Worm (Caenorhabditis elegans) whole organism, mixed stage, embryonic: ENCODE measurements around the gene lab-2.

ENCODE experiments used
- M03D4.4 ChIP-seq: sonication (generic microtip); optimal IDR thresholded peaks from 2 replicates; lab custom pipeline; 2017; ENCODE audit warnings: mild to moderate bottlenecking, missing genetic modification characterization, missing compliant biosample characterization
- bed-3 ChIP-seq: fragments of 200-800 bp; sonication (Bioruptor generic); optimal IDR thresholded peaks from 3 replicates; lab custom pipeline; 2018; ENCODE audit warnings: mild to moderate bottlenecking, missing genetic modification characterization, moderate library complexity, missing compliant biosample characterization
- blmp-1 ChIP-seq: fragments of 150-350 bp; optimal IDR thresholded peaks from 2 replicates; lab custom pipeline; 2014; ENCODE audit warnings: missing biosample characterization, missing genetic modification characterization
- ceh-43 ChIP-seq: fragments of 200-800 bp; sonication (Bioruptor generic); optimal IDR thresholded peaks from 2 replicates; lab custom pipeline; 2018; ENCODE audit warnings: mild to moderate bottlenecking, missing genetic modification characterization, moderate library complexity, missing compliant biosample characterization
- ceh-83 ChIP-seq: fragments of 200-800 bp; sonication (Bioruptor generic); optimal IDR thresholded peaks from 2 replicates; lab custom pipeline; 2018; ENCODE audit warnings: mild to moderate bottlenecking, missing genetic modification characterization, missing compliant biosample characterization
- cnd-1 ChIP-seq: fragments of 200-800 bp; sonication (Bioruptor generic); optimal IDR thresholded peaks from 2 replicates; lab custom pipeline; 2018; ENCODE audit warnings: mild to moderate bottlenecking, missing genetic modification characterization, missing compliant biosample characterization
- drap-1 ChIP-seq: fragments of 200-800 bp; sonication (Bioruptor generic); optimal IDR thresholded peaks from 3 replicates; lab custom pipeline; 2018; ENCODE audit warnings: mild to moderate bottlenecking, missing genetic modification characterization, missing compliant biosample characterization
- elt-3 ChIP-seq: fragments of 150-350 bp; optimal IDR thresholded peaks from 2 replicates; lab custom pipeline; 2014; ENCODE audit warnings: missing biosample characterization, missing genetic modification characterization
- flh-1 ChIP-seq: fragments of 200-800 bp; sonication (Bioruptor generic); optimal IDR thresholded peaks from 2 replicates; lab custom pipeline; 2018; ENCODE audit warnings: mild to moderate bottlenecking, missing genetic modification characterization, moderate library complexity, missing compliant biosample characterization
- ham-2 ChIP-seq: fragments of 200-800 bp; sonication (Bioruptor generic); optimal IDR thresholded peaks from 2 replicates; lab custom pipeline; 2018; ENCODE audit warnings: mild to moderate bottlenecking, missing genetic modification characterization, missing compliant biosample characterization
- hlh-1 ChIP-seq: fragments of 150-350 bp; optimal IDR thresholded peaks from 2 replicates; lab custom pipeline; 2014; ENCODE audit warnings: missing biosample characterization, missing genetic modification reagents, missing genetic modification characterization
- lin-13 ChIP-seq: fragments of 150-350 bp; optimal IDR thresholded peaks from 2 replicates; lab custom pipeline; 2014; ENCODE audit warnings: missing biosample characterization, missing genetic modification characterization
- lsy-2 ChIP-seq: fragments of 150-350 bp; optimal IDR thresholded peaks from 2 replicates; lab custom pipeline; 2014; ENCODE audit warnings: missing biosample characterization, missing genetic modification characterization
- mab-5 ChIP-seq: fragments of 150-350 bp; optimal IDR thresholded peaks from 2 replicates; lab custom pipeline; 2014; ENCODE audit warnings: missing biosample characterization, missing genetic modification characterization
- mep-1 ChIP-seq: fragments of 150-350 bp; optimal IDR thresholded peaks from 2 replicates; lab custom pipeline; 2017; ENCODE audit warnings: missing biosample characterization, missing genetic modification reagents, missing genetic modification characterization, inconsistent platforms
- nhr-2 ChIP-seq: fragments of 150-350 bp; optimal IDR thresholded peaks from 2 replicates; lab custom pipeline; 2014; ENCODE audit warnings: missing biosample characterization, missing genetic modification characterization
- nhr-237 ChIP-seq: fragments of 150-350 bp; optimal IDR thresholded peaks from 2 replicates; lab custom pipeline; 2014; ENCODE audit warnings: missing biosample characterization, missing genetic modification characterization
- nhr-76 ChIP-seq: sonication (generic microtip); optimal IDR thresholded peaks from 2 replicates; lab custom pipeline; 2017; ENCODE audit warnings: missing biosample characterization, missing genetic modification characterization
- pha-4 ChIP-seq: fragments of 150-350 bp; optimal IDR thresholded peaks from 2 replicates; lab custom pipeline; 2018; ENCODE audit warnings: missing biosample characterization, missing genetic modification reagents, missing genetic modification characterization
- sem-2 ChIP-seq: fragments of 200-800 bp; sonication (Bioruptor generic); optimal IDR thresholded peaks from 2 replicates; lab custom pipeline; 2018; ENCODE audit warnings: mild to moderate bottlenecking, missing genetic modification characterization, missing compliant biosample characterization
- snpc-4 ChIP-seq: fragments of 150-350 bp; optimal IDR thresholded peaks from 2 replicates; lab custom pipeline; 2014; ENCODE audit warnings: missing biosample characterization, missing genetic modification characterization
- tbx-8 ChIP-seq: fragments of 200-800 bp; sonication (Bioruptor generic); optimal IDR thresholded peaks from 2 replicates; lab custom pipeline; 2018; ENCODE audit warnings: mild to moderate bottlenecking, missing genetic modification characterization, moderate library complexity, missing compliant biosample characterization
- unc-120 ChIP-seq: sonication (generic microtip); optimal IDR thresholded peaks from 2 replicates; lab custom pipeline; 2017; ENCODE audit warnings: missing genetic modification characterization, missing compliant biosample characterization; ENCODE audit not compliant: poor library complexity, severe bottlenecking
- unc-39 ChIP-seq: fragments of 150-350 bp; optimal IDR thresholded peaks from 2 replicates; lab custom pipeline; 2014; ENCODE audit warnings: missing biosample characterization, missing genetic modification characterization
- unc-62 ChIP-seq: fragments of 150-350 bp; optimal IDR thresholded peaks from 2 replicates; lab custom pipeline; 2014; ENCODE audit warnings: missing biosample characterization, missing genetic modification reagents, missing genetic modification characterization
- ztf-11 ChIP-seq: fragments of 150-350 bp; optimal IDR thresholded peaks from 2 replicates; lab custom pipeline; 2014; ENCODE audit warnings: missing biosample characterization, missing genetic modification characterization

Gene lab-2

DNA sequence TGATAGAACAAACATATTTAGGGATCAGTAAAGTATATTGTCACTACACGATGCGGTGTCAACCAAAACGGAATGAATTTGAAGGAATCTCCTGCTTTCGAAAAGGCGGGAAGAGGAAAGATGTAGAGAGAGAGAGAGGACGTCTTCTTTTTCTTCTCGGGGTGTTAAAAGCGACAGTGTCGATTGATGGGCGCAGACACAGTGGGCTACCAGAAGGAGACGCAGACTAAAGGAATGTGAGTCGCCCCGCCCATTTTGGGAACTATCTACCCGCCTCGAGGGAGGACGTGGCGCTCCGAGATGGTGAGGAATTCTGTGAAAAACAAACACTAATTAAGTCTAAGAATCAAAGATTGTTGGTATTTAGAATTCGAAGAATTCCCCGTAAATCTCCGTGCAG lies 29.9 kb downstream of the lab-2 start, which contains the start of the genes B0361.14 and B0361.9:
TSS of gene B0361.14 (minus strand) at position 66 of the 400 bp plus-strand sequence.
TSS of gene B0361.9 (minus strand) at position 166 of the 400 bp plus-strand sequence.
- no peak for TF ChIP-seq blmp-1 (tag; lab: Kevin White, UChicago)
- TF ChIP-seq unc-39 (tag; lab: Kevin White, UChicago) = no peak
- no peak for TF ChIP-seq elt-3 (tag; lab: Kevin White, UChicago)
- no peak for TF ChIP-seq nhr-2 (tag; lab: Kevin White, UChicago)
- TF ChIP-seq, all 35 proteins: peak for 0

ce11 chrIII:7298045-7298444 lies 31.4 kb downstream of the lab-2 start:
- TF ChIP-seq nhr-76 (tag; lab: Kevin White, UChicago) (no peak), pha-4 (tag; lab: Kevin White, UChicago) (no peak), mep-1 (tag; lab: Kevin White, UChicago) (no peak), sem-2 (no peak), snpc-4 (tag; lab: Kevin White, UChicago) (no peak), ceh-43 (GFP tag; lab: Kevin White, UChicago) (no peak), nhr-237 (tag; lab: Kevin White, UChicago) (no peak), hlh-1 (tag; lab: Kevin White, UChicago) (no peak), drap-1 (GFP tag; lab: Kevin White, UChicago) (no peak), M03D4.4 (tag; lab: Kevin White, UChicago) (no peak), unc-62 (GFP tag; lab: Kevin White, UChicago) (no peak), cnd-1 (tag; lab: Kevin White, UChicago) (no peak), blmp-1 (tag; lab: Kevin White, UChicago) (no peak), ham-2 (GFP tag; lab: Kevin White, UChicago) (no peak), mab-5 (tag; lab: Kevin White, UChicago) (no peak), lsy-2 (tag; lab: Kevin White, UChicago) (no peak), bed-3 (no peak), unc-120 (tag; lab: Kevin White, UChicago) (no peak), elt-3 (tag; lab: Kevin White, UChicago) (no peak)

- TF ChIP-seq ceh-83 (GFP tag; lab: Kevin White, UChicago) = no peak
- TF ChIP-seq flh-1 (GFP tag; lab: Kevin White, UChicago) = no peak
- no peak for TF ChIP-seq ztf-11 (tag; lab: Kevin White, UChicago)
- no peak for TF ChIP-seq mep-1 (tag; lab: Kevin White, UChicago)
- TF ChIP-seq lsy-2 (tag; lab: Kevin White, UChicago) = no peak
- no peak for TF ChIP-seq nhr-76 (tag; lab: Kevin White, UChicago)
- no peak for TF ChIP-seq elt-3 (tag; lab: Kevin White, UChicago)
- no peak for TF ChIP-seq cnd-1 (tag; lab: Kevin White, UChicago)
- TF ChIP-seq unc-39 (tag; lab: Kevin White, UChicago) = no peak
- TF ChIP-seq tbx-8 (GFP tag; lab: Kevin White, UChicago) = no peak
- no peak for TF ChIP-seq M03D4.4 (tag; lab: Kevin White, UChicago)
- TF ChIP-seq blmp-1 (tag; lab: Kevin White, UChicago) = no peak
- no peak for TF ChIP-seq lin-13
- TF ChIP-seq unc-62 (GFP tag; lab: Kevin White, UChicago) = no peak
Measured at ce11 chrIII:7297045-7297680, 32.2 kb downstream of the lab-2 start.

DNA sequence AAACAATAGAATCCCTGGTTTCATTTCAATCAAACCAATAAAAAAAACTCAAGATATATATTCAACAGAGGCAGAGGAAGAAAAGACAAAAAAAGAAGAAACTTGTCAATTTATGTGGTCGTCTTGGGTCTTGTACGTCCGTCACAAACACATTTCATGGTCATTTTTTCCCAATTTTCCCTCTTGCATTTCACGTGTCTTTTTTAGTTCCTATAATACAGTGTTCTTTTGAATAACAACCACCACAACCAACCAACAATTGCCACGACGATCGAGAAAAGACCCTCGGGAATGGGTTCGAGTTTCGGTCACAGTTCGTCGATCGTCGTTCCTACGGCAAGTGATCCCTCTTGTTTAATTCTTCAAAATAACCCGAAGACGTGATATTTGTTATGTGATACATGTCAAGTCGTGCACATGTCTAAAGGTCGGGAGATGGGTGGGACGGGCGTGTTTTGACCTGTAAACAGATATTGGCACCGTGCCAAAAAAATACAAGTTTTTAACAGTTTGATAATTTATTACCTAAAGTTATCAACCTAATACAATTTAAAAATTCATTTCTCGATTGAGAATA lies 33.2 kb downstream of the lab-2 start:
- TF ChIP-seq flh-1 (GFP tag; lab: Kevin White, UChicago) = no peak
- no peak for TF ChIP-seq cnd-1 (tag; lab: Kevin White, UChicago)
- no peak for TF ChIP-seq lin-13
- no peak for TF ChIP-seq unc-39 (tag; lab: Kevin White, UChicago)
- no peak for TF ChIP-seq blmp-1 (tag; lab: Kevin White, UChicago)
- TF ChIP-seq nhr-2 (tag; lab: Kevin White, UChicago) = no peak

DNA sequence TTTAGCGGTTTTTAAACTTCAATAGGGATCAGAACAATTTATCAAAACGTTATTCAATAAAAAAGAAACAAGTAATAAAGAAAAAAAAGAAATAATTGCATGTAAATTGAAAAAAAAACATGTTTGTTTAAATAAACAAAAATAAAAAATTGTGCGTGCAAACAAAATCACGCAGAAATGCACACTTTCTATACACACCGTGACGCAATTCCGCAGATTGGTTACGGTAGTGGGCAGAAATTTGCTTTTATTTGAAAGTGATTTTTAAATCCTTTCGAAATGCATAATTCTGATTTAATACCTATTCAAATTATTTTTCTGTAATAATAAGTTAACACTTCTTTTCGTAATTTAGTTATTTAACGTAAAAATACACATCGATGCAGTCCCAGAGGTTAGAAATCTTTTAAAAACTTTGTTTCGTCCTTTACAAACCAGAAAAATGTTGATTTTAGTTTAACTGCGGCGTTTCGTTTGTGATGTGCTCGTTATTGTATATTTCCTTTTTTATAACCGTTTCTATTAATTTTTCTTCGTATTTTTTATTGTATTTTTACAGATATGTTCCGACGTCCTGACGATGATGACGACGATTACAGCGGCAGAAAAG lies 36.2 kb downstream of the lab-2 start, which contains the start of gene cwf-19L2:
TSS of gene cwf-19L2 (plus strand) at position 560 of the 610 bp plus-strand sequence.
- TF ChIP-seq hlh-1 (tag; lab: Kevin White, UChicago) (no peak), lsy-2 (tag; lab: Kevin White, UChicago) (peak; percentile 89)
